Worm (Caenorhabditis elegans) whole organism, L3 larva: ENCODE results near the gene unc-6.

Experiments used
- R02D3.7 ChIP-seq: fragments of 150-350 bp; optimal IDR thresholded peaks from 2 replicates; lab custom pipeline; 2014; ENCODE audit warnings: missing biosample characterization, missing genetic modification characterization
- aly-2 ChIP-seq: fragments of 150-350 bp; optimal IDR thresholded peaks from 2 replicates; lab custom pipeline; 2014; ENCODE audit warnings: missing biosample characterization, missing genetic modification characterization
- ceh-16 ChIP-seq: sonication (generic microtip); optimal IDR thresholded peaks from 2 replicates; lab custom pipeline; 2017; ENCODE audit warnings: missing biosample characterization, missing genetic modification characterization
- ceh-28 ChIP-seq: fragments of 150-350 bp; optimal IDR thresholded peaks from 2 replicates; lab custom pipeline; 2014; ENCODE audit warnings: missing biosample characterization, missing genetic modification reagents, missing genetic modification characterization
- ceh-82 ChIP-seq: fragments of 150-350 bp; optimal IDR thresholded peaks from 2 replicates; lab custom pipeline; 2014; ENCODE audit warnings: missing biosample characterization, missing genetic modification characterization
- daf-12 ChIP-seq: fragments of 150-350 bp; optimal IDR thresholded peaks from 2 replicates; lab custom pipeline; 2014; ENCODE audit warnings: missing biosample characterization, missing genetic modification reagents, missing genetic modification characterization
- egl-27 ChIP-seq: sonication (generic microtip); optimal IDR thresholded peaks from 4 replicates; lab custom pipeline; 2017; ENCODE audit warnings: missing biosample characterization, missing genetic modification reagents, missing genetic modification characterization
- egl-5 ChIP-seq: fragments of 150-350 bp; optimal IDR thresholded peaks from 2 replicates; lab custom pipeline; 2017; ENCODE audit warnings: missing biosample characterization, missing genetic modification reagents, missing genetic modification characterization, inconsistent platforms
- elt-1 ChIP-seq: fragments of 150-350 bp; optimal IDR thresholded peaks from 2 replicates; lab custom pipeline; 2014; ENCODE audit warnings: missing biosample characterization, missing genetic modification characterization
- elt-3 ChIP-seq, 3 experiments: fragments of 150-350 bp in 1 of 3; sonication (generic microtip) in 2 of 3; optimal IDR thresholded peaks; 2 replicates in 2 of 3; 4 replicates in 1 of 3; lab custom pipeline; 2014 to 2017; ENCODE audit warnings: missing biosample characterization in 3 of 3, missing genetic modification characterization in 3 of 3
- fkh-10 ChIP-seq: sonication (generic microtip); optimal IDR thresholded peaks from 2 replicates; lab custom pipeline; 2017; ENCODE audit warnings: missing biosample characterization, missing genetic modification reagents, missing genetic modification characterization
- fkh-2 ChIP-seq: fragments of 150-350 bp; optimal IDR thresholded peaks from 2 replicates; lab custom pipeline; 2014; ENCODE audit warnings: missing biosample characterization, missing genetic modification reagents, missing genetic modification characterization
- fos-1 ChIP-seq: fragments of 150-350 bp; optimal IDR thresholded peaks from 2 replicates; lab custom pipeline; 2014; ENCODE audit warnings: missing biosample characterization, missing genetic modification characterization
- hmg-11 ChIP-seq: sonication (generic microtip); optimal IDR thresholded peaks from 2 replicates; lab custom pipeline; 2016; ENCODE audit warnings: missing genetic modification characterization, missing compliant biosample characterization
- jun-1 ChIP-seq: fragments of 150-350 bp; optimal IDR thresholded peaks from 2 replicates; lab custom pipeline; 2014; ENCODE audit warnings: missing biosample characterization, missing genetic modification reagents, missing genetic modification characterization
- lin-15B ChIP-seq: fragments of 150-350 bp; optimal IDR thresholded peaks from 2 replicates; lab custom pipeline; 2014; ENCODE audit warnings: missing biosample characterization, missing genetic modification characterization
- lsy-12 ChIP-seq: sonication (generic microtip); optimal IDR thresholded peaks from 2 replicates; lab custom pipeline; 2016; ENCODE audit warnings: mild to moderate bottlenecking, missing genetic modification characterization, missing compliant biosample characterization
- mdl-1 ChIP-seq: fragments of 150-350 bp; optimal IDR thresholded peaks from 2 replicates; lab custom pipeline; 2014; ENCODE audit warnings: missing biosample characterization, missing genetic modification characterization
- mml-1 ChIP-seq: fragments of 150-350 bp; sonication (generic microtip); optimal IDR thresholded peaks from 3 replicates; lab custom pipeline; 2014; ENCODE audit warnings: missing biosample characterization, missing genetic modification characterization
- nhr-11 ChIP-seq: fragments of 150-350 bp; optimal IDR thresholded peaks from 2 replicates; lab custom pipeline; 2014; ENCODE audit warnings: missing biosample characterization, missing genetic modification characterization
- nhr-12 ChIP-seq: fragments of 150-350 bp; optimal IDR thresholded peaks from 2 replicates; lab custom pipeline; 2014; ENCODE audit warnings: missing biosample characterization, missing genetic modification characterization
- nhr-237 ChIP-seq: fragments of 150-350 bp; optimal IDR thresholded peaks from 2 replicates; lab custom pipeline; 2014; ENCODE audit warnings: missing biosample characterization, missing genetic modification characterization
- nhr-25 ChIP-seq: sonication (generic microtip); optimal IDR thresholded peaks from 2 replicates; lab custom pipeline; 2017; ENCODE audit warnings: missing biosample characterization, missing genetic modification characterization
- nhr-43 ChIP-seq: sonication (generic microtip); optimal IDR thresholded peaks from 2 replicates; lab custom pipeline; 2016; ENCODE audit warnings: mild to moderate bottlenecking, missing genetic modification characterization, missing compliant biosample characterization; ENCODE audit not compliant: poor library complexity, severe bottlenecking
- nhr-67 ChIP-seq: fragments of 150-350 bp; optimal IDR thresholded peaks from 2 replicates; lab custom pipeline; 2014; ENCODE audit warnings: missing biosample characterization, missing genetic modification characterization
- nhr-76 ChIP-seq: fragments of 150-350 bp; sonication (generic microtip); optimal IDR thresholded peaks from 5 replicates; lab custom pipeline; 2014; ENCODE audit warnings: missing biosample characterization, missing genetic modification characterization
- nhr-77 ChIP-seq: fragments of 150-350 bp; optimal IDR thresholded peaks from 2 replicates; lab custom pipeline; 2014; ENCODE audit warnings: missing biosample characterization, missing genetic modification characterization
- pha-4 ChIP-seq: fragments of 150-350 bp; optimal IDR thresholded peaks from 2 replicates; lab custom pipeline; 2014; ENCODE audit warnings: missing biosample characterization, missing genetic modification reagents, missing genetic modification characterization
- pqm-1 ChIP-seq: fragments of 150-350 bp; optimal IDR thresholded peaks from 2 replicates; lab custom pipeline; 2017; ENCODE audit warnings: missing biosample characterization, missing genetic modification characterization, inconsistent platforms
- sea-2 ChIP-seq: fragments of 150-350 bp; sonication (generic microtip); optimal IDR thresholded peaks from 4 replicates; lab custom pipeline; 2014; ENCODE audit warnings: missing biosample characterization, missing genetic modification reagents, missing genetic modification characterization
- skn-1 ChIP-seq: fragments of 150-350 bp; optimal IDR thresholded peaks from 2 replicates; lab custom pipeline; 2014; ENCODE audit warnings: missing biosample characterization, missing genetic modification characterization
- tbx-2 ChIP-seq: sonication (generic microtip); optimal IDR thresholded peaks from 2 replicates; lab custom pipeline; 2016; ENCODE audit warnings: mild to moderate bottlenecking, missing genetic modification characterization, missing compliant biosample characterization
- unc-39 ChIP-seq: sonication (generic microtip); optimal IDR thresholded peaks from 4 replicates; lab custom pipeline; 2017; ENCODE audit warnings: missing biosample characterization, missing genetic modification characterization
- unc-62 ChIP-seq: fragments of 150-350 bp; sonication (generic microtip); optimal IDR thresholded peaks from 4 replicates; lab custom pipeline; 2014; ENCODE audit warnings: missing biosample characterization, missing genetic modification reagents, missing genetic modification characterization
- ztf-11 ChIP-seq: fragments of 150-350 bp; optimal IDR thresholded peaks from 2 replicates; lab custom pipeline; 2014; ENCODE audit warnings: missing biosample characterization, missing genetic modification characterization
- ztf-4 ChIP-seq: fragments of 150-350 bp; optimal IDR thresholded peaks from 2 replicates; lab custom pipeline; 2014; ENCODE audit warnings: missing biosample characterization, missing genetic modification characterization

unc-6 gene

DNA sequence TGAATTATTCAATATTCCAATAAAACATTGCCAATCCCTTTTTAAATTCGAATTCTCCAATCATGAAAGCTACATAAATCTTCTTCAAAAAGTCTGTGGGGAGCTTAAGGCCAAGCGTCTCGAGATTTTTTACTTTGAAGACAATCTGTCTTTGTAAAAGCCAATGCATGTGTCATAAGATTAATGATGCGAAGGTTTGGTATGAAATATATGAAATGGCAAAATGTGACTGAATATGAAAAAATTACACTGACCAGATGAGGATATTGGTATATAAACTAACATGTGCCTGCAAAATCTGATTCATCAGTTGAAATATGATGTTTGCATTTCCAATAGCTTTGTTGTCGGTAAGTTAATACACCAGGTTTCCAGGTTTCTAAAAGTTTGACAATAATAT lies 43.5 kb upstream of the unc-6 start, which contains the start of gene C53B7.2:
Gene C53B7.2 (plus strand): TSS at position 301 of the 400 bp plus-strand sequence.
- TF ChIP-seq ceh-28 (tag; lab: Kevin White, UChicago) (no peak), skn-1 (tag; lab: Kevin White, UChicago) (no peak), nhr-25 (no peak)
- TF ChIP-seq, all 47 proteins: peak for 0

DNA sequence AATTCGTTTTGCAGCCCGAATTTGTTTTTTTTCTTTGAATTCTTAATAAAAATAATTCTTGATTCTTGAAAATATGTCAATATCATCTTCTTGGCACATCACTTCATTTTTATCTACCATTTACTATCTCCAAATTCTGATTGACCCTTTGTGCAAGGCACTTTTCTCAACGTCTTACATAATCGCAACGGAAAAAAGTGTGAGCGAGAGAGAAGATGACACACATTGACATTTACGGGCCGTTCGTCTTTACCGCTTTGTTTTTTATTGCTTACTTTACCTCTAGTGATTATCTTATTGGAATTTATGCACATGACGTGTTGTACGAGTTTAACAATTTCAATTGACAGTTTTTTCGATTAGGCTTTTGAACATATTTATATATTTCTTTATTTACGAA lies 40.9 kb upstream of the unc-6 start:
- no peak for TF ChIP-seq skn-1 (tag; lab: Kevin White, UChicago)
- no peak for TF ChIP-seq pha-4 (tag; lab: Kevin White, UChicago)
- TF ChIP-seq pqm-1 = no peak
- TF ChIP-seq hmg-11 = no peak
- no peak for TF ChIP-seq nhr-43
- no peak for TF ChIP-seq elt-3 (tag; optimal IDR thresholded peaks at IDR 0.05; lab: Kevin White, UChicago)
- no peak for TF ChIP-seq fos-1 (tag; lab: Kevin White, UChicago)
- TF ChIP-seq nhr-12 = no peak
- no peak for TF ChIP-seq lin-15B (tag; lab: Kevin White, UChicago)
- no peak for TF ChIP-seq nhr-25
- TF ChIP-seq mml-1 = no peak
- no peak for TF ChIP-seq tbx-2 (tag; lab: Kevin White, UChicago)
- TF ChIP-seq nhr-77 = no peak
- TF ChIP-seq ztf-11 (tag; lab: Kevin White, UChicago) = no peak
- no peak for TF ChIP-seq ztf-4 (tag; lab: Kevin White, UChicago)
- TF ChIP-seq R02D3.7 = no peak
- no peak for TF ChIP-seq mdl-1 (tag; lab: Kevin White, UChicago)

DNA sequence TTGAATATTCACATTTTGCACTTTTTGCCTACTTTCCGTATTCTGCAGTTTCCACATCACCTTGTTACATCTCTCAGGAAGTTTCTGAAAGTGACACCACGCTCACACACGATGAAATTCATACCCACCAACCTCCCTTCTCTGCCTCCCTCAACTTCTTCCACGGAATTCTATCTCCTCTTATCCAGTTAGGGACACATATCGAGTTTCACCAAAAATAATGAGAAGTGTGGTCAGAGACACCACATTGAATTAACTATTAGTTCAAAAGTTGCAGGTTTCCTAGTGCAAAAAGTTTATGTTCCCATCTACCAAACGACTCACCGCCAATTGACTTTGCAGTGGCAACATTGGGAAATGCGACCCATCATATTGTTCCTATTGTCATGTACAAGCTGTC lies 39.1 kb upstream of the unc-6 start:
- TF ChIP-seq lsy-12 (tag; lab: Kevin White, UChicago) (no peak), ztf-11 (tag; lab: Kevin White, UChicago) (no peak), mdl-1 (tag; lab: Kevin White, UChicago) (no peak), nhr-25 (no peak), fos-1 (tag; lab: Kevin White, UChicago) (no peak)
- TF ChIP-seq, all 47 proteins: peak for 0

DNA sequence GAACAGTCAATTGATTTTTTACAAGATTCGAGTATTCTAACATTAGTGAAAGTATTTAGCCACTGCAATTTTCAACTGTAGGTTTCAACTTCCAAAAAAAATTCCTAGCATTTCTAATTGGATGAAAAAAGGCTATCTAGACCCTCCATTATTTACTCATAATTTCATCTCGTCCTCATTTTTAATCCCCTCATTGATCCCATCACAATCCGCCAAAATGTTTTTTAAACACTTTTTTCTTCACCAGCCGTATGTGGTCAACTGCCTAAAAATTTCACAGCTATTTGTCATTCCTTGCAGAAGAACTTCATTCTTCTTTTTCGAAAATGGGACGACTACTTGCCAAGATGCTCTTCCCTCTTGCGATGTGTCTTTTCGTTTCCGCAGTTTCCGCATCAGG lies 36.2 kb upstream of the unc-6 start, which contains the start of gene rig-3:
Gene rig-3 (plus strand): TSS at position 301 of the 400 bp plus-strand sequence.
- TF ChIP-seq nhr-77 (no peak), lin-15B (tag; lab: Kevin White, UChicago) (no peak), sea-2 (GFP tag; lab: Kevin White, UChicago) (no peak), mdl-1 (tag; lab: Kevin White, UChicago) (no peak), mml-1 (no peak), pqm-1 (no peak), unc-39 (tag; lab: Kevin White, UChicago) (no peak), nhr-237 (tag; lab: Kevin White, UChicago) (no peak), nhr-43 (no peak), lsy-12 (tag; lab: Kevin White, UChicago) (no peak), elt-1 (no peak), fkh-10 (GFP tag; lab: Kevin White, UChicago) (no peak), aly-2 (no peak), fkh-2 (tag; lab: Kevin White, UChicago) (no peak), tbx-2 (tag; lab: Kevin White, UChicago) (no peak), unc-62 (no peak), nhr-67 (tag; lab: Kevin White, UChicago) (no peak)

DNA sequence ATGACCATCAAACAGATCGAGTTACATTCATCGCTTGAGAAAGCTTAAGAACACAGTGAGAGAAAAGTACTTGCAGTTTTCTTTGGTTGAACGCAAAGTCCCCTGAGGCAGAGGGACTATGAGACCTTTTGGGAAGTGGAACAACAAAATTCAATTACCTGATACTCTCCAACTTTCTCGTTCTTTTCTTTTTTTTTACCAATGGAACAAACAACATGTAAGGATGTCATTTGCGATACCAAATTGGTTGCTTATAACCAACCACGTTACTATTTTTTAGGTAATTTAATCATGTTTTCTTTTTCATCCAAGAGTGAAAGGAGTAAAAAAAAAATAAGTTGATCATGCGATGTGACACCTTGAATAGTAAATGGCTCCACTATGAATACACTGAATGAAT lies 32.7 kb upstream of the unc-6 start:
- no peak for TF ChIP-seq nhr-77
- no peak for TF ChIP-seq daf-12
- TF ChIP-seq skn-1 (tag; lab: Kevin White, UChicago) = no peak
- TF ChIP-seq mdl-1 (tag; lab: Kevin White, UChicago) = no peak

DNA sequence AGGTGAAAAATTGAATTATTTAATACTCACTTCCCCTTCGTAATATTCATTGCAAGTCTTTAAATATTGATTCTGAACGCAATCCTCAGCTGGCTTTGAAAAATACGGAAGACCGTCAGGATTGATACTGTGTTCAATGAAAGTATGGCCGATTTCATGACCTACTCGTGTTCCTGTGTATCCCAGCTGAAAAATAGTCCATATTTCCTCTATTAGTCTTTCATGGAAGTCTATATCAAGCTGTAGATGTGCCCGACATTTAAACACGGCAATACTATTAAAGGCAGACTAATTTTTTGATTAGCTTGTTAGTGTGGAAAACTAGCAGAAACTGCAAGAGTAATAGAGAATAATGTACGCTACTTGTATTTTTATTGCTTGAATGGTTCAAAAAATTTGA lies 27.9 kb upstream of the unc-6 start:
- TF ChIP-seq nhr-76 (tag; lab: Kevin White, UChicago) = no peak
- TF ChIP-seq elt-3 (tag; optimal IDR thresholded peaks at IDR 0.05; lab: Kevin White, UChicago) = no peak
- no peak for TF ChIP-seq nhr-12
- no peak for TF ChIP-seq ztf-4 (tag; lab: Kevin White, UChicago)
- no peak for TF ChIP-seq daf-12
- TF ChIP-seq ceh-16 (tag; lab: Kevin White, UChicago) = no peak
- no peak for TF ChIP-seq ceh-82 (tag; lab: Kevin White, UChicago)
- no peak for TF ChIP-seq egl-27 (tag; lab: Kevin White, UChicago)
- TF ChIP-seq lsy-12 (tag; lab: Kevin White, UChicago) = no peak
- TF ChIP-seq sea-2 (GFP tag; lab: Kevin White, UChicago) = no peak
- no peak for TF ChIP-seq jun-1 (tag; lab: Kevin White, UChicago)
- TF ChIP-seq nhr-11 (tag; lab: Kevin White, UChicago) = no peak
- no peak for TF ChIP-seq egl-5 (tag; lab: Kevin White, UChicago)
